Fruit fly (Drosophila melanogaster) whole organism, embryonic: Measurements from ENCODE around the gene RpL32.

Source experiments
- B-H2 ChIP-seq: fragments of 200-800 bp; sonication (Bioruptor generic); optimal IDR thresholded peaks from 2 replicates; lab custom pipeline; 2018; ENCODE audit warnings: missing biosample characterization, mild to moderate bottlenecking, missing genetic modification characterization
- Bgb ChIP-seq: fragments of 200-800 bp; sonication (Bioruptor generic); IDR thresholded peaks from 2 replicates; pipeline ENCODE4 v1.3.6; 2022; ENCODE audit warnings: missing biosample characterization, missing genetic modification characterization; ENCODE audit not compliant: partially characterized antibody
- Blimp-1 ChIP-seq: fragments of 200-800 bp; sonication (Bioruptor generic); optimal IDR thresholded peaks from 3 replicates; lab custom pipeline; 2018; ENCODE audit warnings: missing biosample characterization, missing genetic modification characterization, mild to moderate bottlenecking, moderate library complexity, missing genetic modification reagents
- Bteb2 ChIP-seq: fragments of 200-800 bp; sonication (Bioruptor generic); optimal IDR thresholded peaks from 2 replicates; lab custom pipeline; 2016; ENCODE audit warnings: missing biosample characterization, missing genetic modification characterization
- CG11504 ChIP-seq: fragments of 200-800 bp; sonication (Bioruptor generic); optimal IDR thresholded peaks from 3 replicates; lab custom pipeline; 2019; ENCODE audit warnings: missing biosample characterization, mild to moderate bottlenecking, missing genetic modification characterization, moderate library complexity
- CG11560 ChIP-seq: fragments of 200-800 bp; sonication (Bioruptor generic); IDR thresholded peaks from 3 replicates; pipeline ENCODE4 v1.3.6; 2022; ENCODE audit warnings: missing biosample characterization, missing genetic modification characterization
- CG12219 ChIP-seq: fragments of 200-800 bp; sonication (Bioruptor generic); optimal IDR thresholded peaks from 3 replicates; lab custom pipeline; 2018; ENCODE audit warnings: missing biosample characterization, mild to moderate bottlenecking, missing genetic modification characterization
- CG12391 ChIP-seq: fragments of 200-800 bp; sonication (Bioruptor generic); optimal IDR thresholded peaks from 3 replicates; lab custom pipeline; 2018; ENCODE audit warnings: missing biosample characterization, mild to moderate bottlenecking, missing genetic modification characterization, moderate library complexity
- CG15601 ChIP-seq: fragments of 200-800 bp; sonication (Bioruptor generic); optimal IDR thresholded peaks from 3 replicates; lab custom pipeline; 2019; ENCODE audit warnings: missing biosample characterization, mild to moderate bottlenecking, missing genetic modification characterization, moderate library complexity
- CG1602 ChIP-seq: fragments of 200-800 bp; sonication (Bioruptor generic); optimal IDR thresholded peaks from 3 replicates; lab custom pipeline; 2016; ENCODE audit warnings: missing biosample characterization, missing genetic modification characterization
- CG17385 ChIP-seq: fragments of 200-800 bp; sonication (Bioruptor generic); optimal IDR thresholded peaks from 3 replicates; lab custom pipeline; 2018; ENCODE audit warnings: missing biosample characterization, mild to moderate bottlenecking, missing genetic modification characterization
- CG1792 ChIP-seq: fragments of 200-800 bp; sonication (Bioruptor generic); optimal IDR thresholded peaks from 2 replicates; lab custom pipeline; 2016; ENCODE audit warnings: missing biosample characterization, missing genetic modification characterization
- CG2120 ChIP-seq: fragments of 200-800 bp; sonication (Bioruptor generic); optimal IDR thresholded peaks from 3 replicates; lab custom pipeline; 2016; ENCODE audit warnings: missing biosample characterization, missing genetic modification characterization
- CG32532 ChIP-seq: fragments of 200-800 bp; sonication (Bioruptor generic); IDR thresholded peaks from 2 replicates; pipeline ENCODE4 v1.3.6; 2022; ENCODE audit warnings: missing biosample characterization, missing genetic modification characterization
- CG3407 ChIP-seq: fragments of 200-800 bp; sonication (Bioruptor generic); optimal IDR thresholded peaks from 2 replicates; lab custom pipeline; 2018; ENCODE audit warnings: missing biosample characterization, mild to moderate bottlenecking, missing genetic modification characterization
- CG3726 ChIP-seq: fragments of 200-800 bp; sonication (Bioruptor generic); IDR thresholded peaks from 3 replicates; pipeline ENCODE4, ENCODE4 v1.3.6; 2022; ENCODE audit warnings: missing biosample characterization, missing genetic modification characterization
- CG5953 ChIP-seq: fragments of 200-800 bp; sonication (Bioruptor generic); IDR thresholded peaks from 2 replicates; pipeline ENCODE4 v1.3.6; 2022; ENCODE audit warnings: missing biosample characterization, missing genetic modification characterization
- CG8478 ChIP-seq: fragments of >200 bp; optimal IDR thresholded peaks from 2 replicates; lab custom pipeline; 2018
- CG8944 ChIP-seq: fragments of 200-800 bp; sonication (Bioruptor generic); optimal IDR thresholded peaks from 3 replicates; lab custom pipeline; 2016; ENCODE audit warnings: missing biosample characterization, missing genetic modification characterization
- CG9727 ChIP-seq: fragments of 200-800 bp; sonication (Bioruptor generic); optimal IDR thresholded peaks from 3 replicates; lab custom pipeline; 2017; ENCODE audit warnings: missing biosample characterization, mild to moderate bottlenecking, missing genetic modification characterization
- CG9797 ChIP-seq: fragments of 200-800 bp; sonication (Bioruptor generic); optimal IDR thresholded peaks from 3 replicates; lab custom pipeline; 2018; ENCODE audit warnings: missing biosample characterization, mild to moderate bottlenecking, missing genetic modification characterization
- Chrac-16 ChIP-seq: fragments of 200-800 bp; sonication (Bioruptor generic); optimal IDR thresholded peaks from 3 replicates; lab custom pipeline; 2016; ENCODE audit warnings: missing biosample characterization, missing genetic modification characterization
- D19B ChIP-seq: fragments of 200-800 bp; sonication (Bioruptor generic); optimal IDR thresholded peaks from 2 replicates; lab custom pipeline; 2017; ENCODE audit warnings: missing biosample characterization, mild to moderate bottlenecking, missing genetic modification characterization
- Dad ChIP-seq: fragments of 200-800 bp; sonication (Bioruptor generic); optimal IDR thresholded peaks from 3 replicates; lab custom pipeline; 2016; ENCODE audit warnings: missing biosample characterization, missing genetic modification characterization
- Fer3 ChIP-seq: fragments of 200-800 bp; sonication (Bioruptor generic); optimal IDR thresholded peaks from 2 replicates; lab custom pipeline; 2018; ENCODE audit warnings: missing biosample characterization, mild to moderate bottlenecking, missing genetic modification characterization, moderate library complexity
- Gug ChIP-seq: fragments of 200-800 bp; sonication (Bioruptor generic); IDR thresholded peaks from 4 replicates; pipeline ENCODE4 v1.3.6; 2022; ENCODE audit warnings: missing biosample characterization, missing genetic modification characterization
- HmgD ChIP-seq: fragments of 200-800 bp; sonication (Bioruptor generic); optimal IDR thresholded peaks from 3 replicates; lab custom pipeline; 2016; ENCODE audit warnings: missing biosample characterization, missing genetic modification characterization
- Hsf ChIP-seq: fragments of 200-800 bp; sonication (Bioruptor generic); optimal IDR thresholded peaks from 3 replicates; lab custom pipeline; 2016; ENCODE audit warnings: missing biosample characterization, missing genetic modification characterization
- Opbp ChIP-seq: fragments of 200-800 bp; sonication (Bioruptor generic); IDR thresholded peaks from 3 replicates; pipeline ENCODE4 v1.3.6; 2022; ENCODE audit warnings: missing biosample characterization, missing genetic modification characterization; ENCODE audit not compliant: partially characterized antibody
- Sin3A ChIP-seq: fragments of >200 bp; optimal IDR thresholded peaks from 2 replicates; lab custom pipeline; 2018
- al ChIP-seq: fragments of 200-800 bp; sonication (Bioruptor generic); IDR thresholded peaks from 2 replicates; pipeline ENCODE4 v1.3.6; 2022; ENCODE audit warnings: missing biosample characterization, missing genetic modification characterization
- az2 ChIP-seq: fragments of 200-800 bp; sonication (Bioruptor generic); optimal IDR thresholded peaks from 3 replicates; lab custom pipeline; 2016; ENCODE audit warnings: missing biosample characterization, missing genetic modification characterization
- cg ChIP-seq: fragments of 200-800 bp; sonication (Bioruptor generic); optimal IDR thresholded peaks from 3 replicates; lab custom pipeline; 2019; ENCODE audit warnings: missing biosample characterization, mild to moderate bottlenecking, missing genetic modification characterization, moderate library complexity
- dm ChIP-seq: fragments of 200-800 bp; sonication (Bioruptor generic); optimal IDR thresholded peaks from 3 replicates; lab custom pipeline; 2016; ENCODE audit warnings: missing biosample characterization, missing genetic modification characterization
- emc ChIP-seq: fragments of 200-800 bp; sonication (Bioruptor generic); optimal IDR thresholded peaks from 2 replicates; lab custom pipeline; 2016; ENCODE audit warnings: missing biosample characterization, missing genetic modification characterization
- exex ChIP-seq: fragments of 200-800 bp; sonication (Bioruptor generic); optimal IDR thresholded peaks from 4 replicates; lab custom pipeline; 2018; ENCODE audit warnings: missing biosample characterization, mild to moderate bottlenecking, missing genetic modification characterization, moderate library complexity
- fd102C ChIP-seq: fragments of 200-800 bp; sonication (Bioruptor generic); optimal IDR thresholded peaks from 2 replicates; lab custom pipeline; 2018; ENCODE audit warnings: missing biosample characterization, mild to moderate bottlenecking, missing genetic modification characterization, moderate library complexity
- gcm ChIP-seq: fragments of 200-800 bp; sonication (Bioruptor generic); optimal IDR thresholded peaks from 2 replicates; lab custom pipeline; 2019; ENCODE audit warnings: missing biosample characterization, mild to moderate bottlenecking, missing genetic modification characterization, moderate library complexity
- her ChIP-seq: fragments of 200-800 bp; sonication (Bioruptor generic); optimal IDR thresholded peaks from 2 replicates; lab custom pipeline; 2016; ENCODE audit warnings: missing biosample characterization, missing genetic modification characterization
- hkb ChIP-seq, 2 experiments: fragments of 200-800 bp in 1 of 2; fragments of >200 bp in 1 of 2; sonication (Bioruptor generic) in 1 of 2; IDR thresholded peaks in 1 of 2; optimal IDR thresholded peaks in 1 of 2; 2 replicates each; pipeline versions ENCODE4 v1.3.6 to Lab custom; 2017 to 2022; ENCODE audit warnings: missing biosample characterization in 1 of 2, missing genetic modification characterization in 1 of 2
- ken ChIP-seq: fragments of 200-800 bp; sonication (Bioruptor generic); IDR thresholded peaks from 3 replicates; pipeline ENCODE4 v1.3.6; 2022; ENCODE audit warnings: missing biosample characterization, missing genetic modification characterization
- maf-S ChIP-seq: fragments of 200-800 bp; sonication (Bioruptor generic); optimal IDR thresholded peaks from 2 replicates; lab custom pipeline; 2016; ENCODE audit warnings: missing biosample characterization, missing genetic modification characterization
- mam ChIP-seq: fragments of 200-800 bp; sonication (Bioruptor generic); optimal IDR thresholded peaks from 3 replicates; lab custom pipeline; 2016; ENCODE audit warnings: missing biosample characterization, missing genetic modification characterization
- mld ChIP-seq: fragments of 200-800 bp; sonication (Bioruptor generic); IDR thresholded peaks from 3 replicates; pipeline ENCODE4 v1.3.6; 2022; ENCODE audit warnings: missing biosample characterization, missing genetic modification characterization; ENCODE audit not compliant: partially characterized antibody
- nau ChIP-seq: fragments of 200-800 bp; sonication (Bioruptor generic); optimal IDR thresholded peaks from 3 replicates; lab custom pipeline; 2017; ENCODE audit warnings: missing biosample characterization, mild to moderate bottlenecking, missing genetic modification characterization, missing genetic modification reagents
- nom ChIP-seq: fragments of 200-800 bp; sonication (Bioruptor generic); optimal IDR thresholded peaks from 2 replicates; lab custom pipeline; 2017; ENCODE audit warnings: missing biosample characterization, missing genetic modification characterization, mild to moderate bottlenecking, moderate library complexity, missing genetic modification reagents
- pnt ChIP-seq: fragments of 200-800 bp; sonication (Bioruptor generic); optimal IDR thresholded peaks from 3 replicates; lab custom pipeline; 2016; ENCODE audit warnings: missing biosample characterization, missing genetic modification characterization
- seq ChIP-seq: fragments of 200-800 bp; sonication (Bioruptor generic); IDR thresholded peaks from 2 replicates; pipeline ENCODE4 v1.3.6; 2022; ENCODE audit warnings: missing biosample characterization, missing genetic modification characterization
- sug ChIP-seq: fragments of 200-800 bp; optimal IDR thresholded peaks from 2 replicates; lab custom pipeline; 2019; ENCODE audit warnings: missing biosample characterization, mild to moderate bottlenecking, missing genetic modification characterization, moderate library complexity
- tna ChIP-seq: fragments of 200-800 bp; sonication (Bioruptor generic); IDR thresholded peaks from 2 replicates; pipeline ENCODE4 v1.3.6; 2022; ENCODE audit warnings: missing biosample characterization, missing genetic modification characterization; ENCODE audit not compliant: partially characterized antibody
- ttk ChIP-seq: fragments of 200-800 bp; sonication (Bioruptor generic); IDR thresholded peaks from 2 replicates; pipeline ENCODE4 v2.1.2; 2022; ENCODE audit warnings: missing biosample characterization, missing genetic modification characterization

Gene RpL32

dm6 chr3R:30052455-30053046, 6.6 kb upstream of the RpL32 start, which contains the start of gene Jasper (continued):
- peak; percentile 95 for TF ChIP-seq CG9797
- no peak for TF ChIP-seq fd102C (GFP tag; lab: Kevin White, UChicago)
- no peak for TF ChIP-seq CG8478 (lab: Kevin White, UChicago)
- TF ChIP-seq cg (GFP tag; lab: Kevin White, UChicago) = no peak
- no peak for TF ChIP-seq maf-S (GFP tag; lab: Kevin White, UChicago)
- TF ChIP-seq CG8944 (GFP tag; lab: Kevin White, UChicago) = no peak
- TF ChIP-seq gcm = no peak
- TF ChIP-seq az2 (GFP tag; lab: Kevin White, UChicago) = no peak
- TF ChIP-seq CG5953 (GFP tag; lab: Robert Waterston, UW) = no peak
- no peak for TF ChIP-seq emc (GFP tag; lab: Kevin White, UChicago)
- no peak for TF ChIP-seq CG3726 (GFP tag; lab: Robert Waterston, UW)
- no peak for TF ChIP-seq CG32532 (GFP tag; lab: Robert Waterston, UW)
- TF ChIP-seq Dad (GFP tag; lab: Kevin White, UChicago) = peak; percentile 1
- TF ChIP-seq Blimp-1 (GFP tag; lab: Kevin White, UChicago) = no peak
- peak; percentile 46 for TF ChIP-seq CG2120 (GFP tag; lab: Kevin White, UChicago)
- peak; percentile 73 for TF ChIP-seq Sin3A (lab: Kevin White, UChicago)
- TF ChIP-seq her (GFP tag; lab: Kevin White, UChicago) = peak; percentile 100
- TF ChIP-seq Chrac-16 = no peak
- TF ChIP-seq ken (GFP tag; lab: Robert Waterston, UW) = no peak
- TF ChIP-seq seq (GFP tag; lab: Robert Waterston, UW) = no peak
- TF ChIP-seq hkb (optimal IDR thresholded peaks at IDR 0.05; lab: Kevin White, UChicago) = no peak
- no peak for TF ChIP-seq hkb (GFP tag; IDR thresholded peaks at IDR 0.05; lab: Robert Waterston, UW)
- TF ChIP-seq Hsf (GFP tag; lab: Kevin White, UChicago) = peak; percentile 31
- peak; percentile 43 for TF ChIP-seq nom (GFP tag; lab: Kevin White, UChicago)
- TF ChIP-seq CG1792 (GFP tag; lab: Kevin White, UChicago) = peak; percentile 11
- peak; percentile 23 for TF ChIP-seq B-H2 (GFP tag; lab: Kevin White, UChicago)
- TF ChIP-seq mam (GFP tag; lab: Kevin White, UChicago) = no peak
- no peak for TF ChIP-seq tna
- TF ChIP-seq ttk (GFP tag; lab: Robert Waterston, UW) = no peak
- TF ChIP-seq Bteb2 = no peak
- TF ChIP-seq CG9727 = no peak
- TF ChIP-seq Gug (GFP tag; lab: Robert Waterston, UW) = no peak
- TF ChIP-seq dm (GFP tag; lab: Kevin White, UChicago) = peak; percentile 14
- TF ChIP-seq sug (tag; lab: Kevin White, UChicago) = peak; percentile 51
- no peak for TF ChIP-seq exex (tag; lab: Kevin White, UChicago)
- no peak for TF ChIP-seq mld (GFP tag; lab: Robert Waterston, UW)
- TF ChIP-seq CG1602 = no peak
- TF ChIP-seq nau (GFP tag; lab: Kevin White, UChicago) = no peak
- TF ChIP-seq CG12391 = peak; percentile 7
- TF ChIP-seq CG11504 (tag; lab: Kevin White, UChicago) = peak; percentile 27
- no peak for TF ChIP-seq CG3407 (GFP tag; lab: Kevin White, UChicago)
- TF ChIP-seq CG11560 = no peak
- peak; percentile 29 for TF ChIP-seq HmgD (GFP tag; lab: Kevin White, UChicago)
- TF ChIP-seq Fer3 = no peak
- peak; percentile 18 for TF ChIP-seq CG15601 (tag; lab: Kevin White, UChicago)
- TF ChIP-seq D19B = no peak
- no peak for TF ChIP-seq al (GFP tag; lab: Robert Waterston, UW)
- no peak for TF ChIP-seq CG12219 (GFP tag; lab: Kevin White, UChicago)
- peak; percentile 52 for TF ChIP-seq CG17385 (GFP tag; lab: Kevin White, UChicago)
- peak; percentile 68 for TF ChIP-seq Bgb (GFP tag; lab: Robert Waterston, UW)
- peak; percentile 68; the same call in 2 of the 3 replicates for TF ChIP-seq Opbp (GFP tag; lab: Robert Waterston, UW)
- TF ChIP-seq pnt (GFP tag; lab: Kevin White, UChicago) = no peak
